Worm (Caenorhabditis elegans) whole organism, L2 larva: Measurements from ENCODE around the gene ZK180.7.

Experiments
- ama-1 ChIP-seq: fragments of 150-350 bp; optimal IDR thresholded peaks from 2 replicates; lab custom pipeline; 2018; ENCODE audit warnings: inconsistent platforms
- nhr-10 ChIP-seq: sonication (generic microtip); optimal IDR thresholded peaks from 2 replicates; lab custom pipeline; 2017; ENCODE audit warnings: missing biosample characterization, missing genetic modification characterization
- nhr-25 ChIP-seq: fragments of 150-350 bp; sonication (generic microtip); optimal IDR thresholded peaks from 3 replicates; lab custom pipeline; 2014; ENCODE audit warnings: missing biosample characterization, missing genetic modification characterization
- zag-1 ChIP-seq: fragments of 150-350 bp; optimal IDR thresholded peaks from 2 replicates; lab custom pipeline; 2014; ENCODE audit warnings: missing biosample characterization, missing genetic modification characterization
- ztf-11 ChIP-seq: sonication (generic microtip); optimal IDR thresholded peaks from 2 replicates; lab custom pipeline; 2017; ENCODE audit warnings: missing biosample characterization, missing genetic modification characterization

- TF ChIP-seq nhr-25: peak; percentile 17
- TF ChIP-seq zag-1 (tag; lab: Kevin White, UChicago): no peak
- TF ChIP-seq ama-1 (lab: Kevin White, UChicago): no peak
- no peak for TF ChIP-seq nhr-10 (tag; lab: Kevin White, UChicago)
- TF ChIP-seq ztf-11 (tag; lab: Kevin White, UChicago): no peak
Observed at ce11 chrIV:4517066-4517465, 26.7 kb downstream of the ZK180.7 start, which contains the start of gene ZK180.5.
